Comparison of ENCODE assay signal across 2 fruit fly cellular contexts in the genomic region with DNA sequence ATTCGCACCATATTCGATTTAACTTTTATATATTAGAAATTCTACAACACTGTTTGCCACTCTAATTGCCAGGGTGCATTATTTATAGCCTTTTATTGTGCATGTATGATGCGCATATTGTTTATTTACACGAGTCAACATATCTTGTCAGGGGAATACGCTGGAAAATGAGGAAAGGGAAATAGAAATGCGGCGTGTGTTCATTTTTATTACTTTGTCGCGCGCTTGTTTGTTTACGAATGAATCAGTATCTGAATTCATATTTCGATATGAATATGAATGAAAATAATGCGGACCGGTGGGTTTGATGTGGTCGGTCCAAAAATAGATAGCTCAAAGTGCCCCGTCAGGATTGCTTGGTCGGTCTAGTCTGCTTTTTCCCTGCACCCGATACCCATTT.
A peak's percentile ranks its signal among the peaks of the same experiment; 100 is the strongest.
TF ChIP-seq lines count a peak whose summit lies in the region.

No protein-coding gene starts in this region.

- no peak for TF ChIP-seq CTCF in whole organism, embryonic (GFP tag; optimal IDR thresholded peaks at IDR 0.05; lab: Kevin White, UChicago)

TF ChIP-seq in whole organism, embryonic, 481 proteins besides CTCF, POLR2A, EP300 and RAD21:
- TF ChIP-seq kni (GFP tag; optimal IDR thresholded peaks at IDR 0.05; lab: Kevin White, UChicago) (peak; percentile 1), sqz (GFP tag; optimal IDR thresholded peaks at IDR 0.05; lab: Kevin White, UChicago) (no peak), CG2199 (GFP tag; IDR thresholded peaks at IDR 0.05; lab: Robert Waterston, UW) (peak; percentile 100), D19A (tag; optimal IDR thresholded peaks at IDR 0.05; lab: Kevin White, UChicago) (peak; percentile 76)

TF ChIP-seq in whole organism, prepupa, 60 proteins besides CTCF, POLR2A, EP300 and RAD21:
- TF ChIP-seq dac (GFP tag; optimal IDR thresholded peaks at IDR 0.05; lab: Kevin White, UChicago) (no peak), CG10669 (GFP tag; optimal IDR thresholded peaks at IDR 0.05; lab: Kevin White, UChicago) (no peak), fkh (GFP tag; optimal IDR thresholded peaks at IDR 0.05; lab: Kevin White, UChicago) (peak; percentile 32), Ets21C (GFP tag; optimal IDR thresholded peaks at IDR 0.05; lab: Kevin White, UChicago) (no peak), CG8319 (GFP tag; optimal IDR thresholded peaks at IDR 0.05; lab: Kevin White, UChicago) (no peak), net (GFP tag; optimal IDR thresholded peaks at IDR 0.05; lab: Kevin White, UChicago) (no peak), CG11902 (GFP tag; optimal IDR thresholded peaks at IDR 0.05; lab: Kevin White, UChicago) (no peak), Eip78C (GFP tag; lab: Kevin White, UChicago) (peak; percentile 3), Eip93F (GFP tag; optimal IDR thresholded peaks at IDR 0.05; lab: Kevin White, UChicago) (no peak), Hr4 (GFP tag; optimal IDR thresholded peaks at IDR 0.05; lab: Kevin White, UChicago) (no peak), pdm3 (GFP tag; optimal IDR thresholded peaks at IDR 0.05; lab: Kevin White, UChicago) (no peak)
